Worm (Caenorhabditis elegans): Measurements from ENCODE around the gene T11F9.22.
"Not testable (repeated sequence)": the region's sequence is repeated elsewhere in the genome, so short reads cannot be mapped to it uniquely, and the experiment has no call there.

- not testable (repeated sequence) for TF ChIP-seq hlh-1 (tag; optimal IDR thresholded peaks at IDR 0.05); lin-32 (GFP tag; optimal IDR thresholded peaks at IDR 0.05); flh-1 (GFP tag; optimal IDR thresholded peaks at IDR 0.05); ceh-43 (GFP tag; optimal IDR thresholded peaks at IDR 0.05); nhr-237 (tag; optimal IDR thresholded peaks at IDR 0.05); ztf-11 (tag; optimal IDR thresholded peaks at IDR 0.05)
Observed at ce11 chrV:11480734-11481133, 1.2 kb downstream of the T11F9.22 start, which contains the start of gene T11F9.14.

All from whole organism, mixed stage, embryonic.